Worm (Caenorhabditis elegans): ENCODE data around the gene cyp-14A1.

The cyp-14A1 gene

DNA sequence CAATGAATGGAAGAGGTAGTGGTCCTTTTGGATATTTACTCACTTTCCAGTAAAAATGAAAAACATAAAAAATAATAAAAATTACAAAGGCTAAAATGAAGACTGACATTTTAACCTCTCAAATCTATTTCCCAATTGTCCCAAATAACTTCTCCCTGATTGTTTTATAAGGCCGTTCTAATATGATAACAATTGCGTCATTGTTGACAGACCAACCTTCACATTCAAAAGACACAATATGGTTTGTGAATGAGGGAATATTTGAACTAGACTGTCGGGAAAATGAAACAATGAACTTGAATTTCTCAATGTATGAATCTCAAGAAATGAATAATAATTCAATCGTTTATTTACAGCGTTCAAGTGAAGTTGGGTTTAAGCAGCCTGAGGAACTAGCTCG, at the start of gene cyp-14A1:
cyp-14A1 (minus strand) TSS at position 126 of the 400 bp plus-strand sequence.
- TF ChIP-seq W03F9.2 (tag; optimal IDR thresholded peaks at IDR 0.05) = no peak
- no peak for TF ChIP-seq him-1 (tag; optimal IDR thresholded peaks at IDR 0.05)
- no peak for TF ChIP-seq dao-5 (tag; optimal IDR thresholded peaks at IDR 0.05)

DNA sequence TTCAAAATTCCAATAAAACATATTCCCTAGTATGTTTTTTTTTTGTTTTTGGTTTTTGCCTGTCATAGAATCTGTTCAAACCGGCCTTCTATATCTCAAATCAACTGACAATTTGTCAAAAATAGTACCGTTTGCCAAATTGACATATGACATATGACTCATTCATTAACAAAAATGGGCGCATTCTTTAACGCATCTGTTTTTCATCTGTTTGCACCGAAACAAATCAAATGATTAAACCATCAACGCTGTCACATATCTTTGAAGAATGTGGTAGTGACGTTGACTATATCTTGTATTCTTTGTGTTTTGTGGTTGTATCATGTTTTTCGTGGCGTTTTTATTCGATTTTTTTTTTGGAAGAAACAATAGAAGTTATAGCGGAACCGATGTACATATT, 47.9 kb upstream of the cyp-14A1 start:
- no peak for TF ChIP-seq W03F9.2 (tag; optimal IDR thresholded peaks at IDR 0.05)

DNA sequence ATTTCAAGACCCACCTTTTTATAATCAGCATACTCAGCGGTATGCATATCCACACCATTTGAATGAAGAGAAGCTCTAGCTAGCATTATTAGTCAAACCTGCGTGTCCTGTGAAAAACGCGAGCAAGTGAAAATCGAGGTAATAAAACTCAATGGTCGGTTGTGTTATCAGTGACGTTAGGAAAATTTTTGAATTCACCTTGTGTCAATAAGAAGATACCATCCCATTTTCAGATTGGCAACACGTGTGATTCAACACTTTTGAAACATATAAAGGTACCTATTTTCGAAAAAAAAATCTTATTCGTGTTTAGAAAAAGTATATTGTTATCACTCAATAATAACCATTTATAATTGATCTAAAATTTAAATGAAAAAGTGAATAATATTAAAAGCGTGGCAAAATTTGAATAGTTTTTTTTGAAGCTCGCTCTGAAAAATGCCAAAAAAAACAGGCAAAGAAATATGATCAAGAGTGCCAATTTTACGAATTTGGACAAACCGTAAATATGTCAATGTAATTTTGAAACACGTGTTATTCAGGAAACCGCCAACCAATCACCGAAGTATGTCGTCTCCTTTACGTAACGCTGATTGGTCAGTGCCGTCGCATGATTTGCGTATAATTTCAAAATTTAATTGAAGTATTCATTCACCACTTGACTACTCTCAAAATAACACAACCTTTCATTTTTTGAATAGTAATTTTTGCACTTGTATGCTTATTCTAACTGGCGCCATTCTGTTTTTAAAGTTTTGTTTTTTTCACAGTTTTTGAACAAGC, 44.7 kb upstream of the cyp-14A1 start, which contains the start of gene F46G10.1:
F46G10.1 (minus strand) TSS at position 115 of the 783 bp plus-strand sequence.
- TF ChIP-seq W03F9.2 (tag; optimal IDR thresholded peaks at IDR 0.05) (no peak), him-1 (tag; optimal IDR thresholded peaks at IDR 0.05) (no peak), dao-5 (tag; optimal IDR thresholded peaks at IDR 0.05) (no peak)

DNA sequence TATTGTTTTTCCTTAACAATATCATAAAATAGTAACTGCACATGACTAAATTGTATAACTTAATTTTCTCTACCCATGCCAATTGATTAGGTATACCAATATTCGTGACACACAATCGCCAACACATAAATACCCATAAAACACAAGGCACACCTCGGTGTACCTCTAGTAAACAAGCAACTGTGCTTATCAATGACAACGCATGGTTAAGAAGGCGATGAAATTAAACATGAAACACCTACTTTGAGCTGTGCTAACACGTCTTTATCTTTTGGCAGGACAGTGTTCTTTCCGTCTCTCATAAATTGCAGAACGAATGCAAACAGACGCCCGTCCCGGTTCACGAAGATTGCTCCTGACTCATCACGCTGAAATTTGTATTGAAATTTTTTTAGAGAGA, 43.6 kb upstream of the cyp-14A1 start:
- no peak for TF ChIP-seq dao-5 (tag; optimal IDR thresholded peaks at IDR 0.05)
- no peak for TF ChIP-seq him-1 (tag; optimal IDR thresholded peaks at IDR 0.05)
- TF ChIP-seq W03F9.2 (tag; optimal IDR thresholded peaks at IDR 0.05) = no peak

DNA sequence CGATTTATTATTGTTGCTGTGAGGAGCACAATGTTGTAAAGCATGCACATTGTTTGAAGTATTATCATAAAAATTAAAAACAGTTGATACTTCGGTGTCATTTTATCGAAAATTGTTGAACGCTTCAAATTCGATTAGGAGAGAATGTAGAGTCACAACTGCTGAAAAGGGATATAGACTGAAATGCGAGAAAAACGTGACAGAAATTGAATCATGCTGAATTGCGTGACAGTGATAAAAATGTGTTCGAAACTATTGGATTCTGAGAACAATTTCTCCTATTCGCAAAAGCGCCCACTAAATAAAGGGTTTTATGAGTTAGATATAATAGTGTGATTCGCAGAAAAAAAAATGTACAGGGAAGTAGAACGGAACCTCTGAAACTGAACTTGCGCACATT, 41.6 kb upstream of the cyp-14A1 start, which contains the start of gene srxa-8:
srxa-8 (minus strand) TSS at position 101 of the 400 bp plus-strand sequence.
- TF ChIP-seq W03F9.2 (tag; optimal IDR thresholded peaks at IDR 0.05) (no peak), dao-5 (tag; optimal IDR thresholded peaks at IDR 0.05) (no peak), him-1 (tag; optimal IDR thresholded peaks at IDR 0.05) (no peak)

DNA sequence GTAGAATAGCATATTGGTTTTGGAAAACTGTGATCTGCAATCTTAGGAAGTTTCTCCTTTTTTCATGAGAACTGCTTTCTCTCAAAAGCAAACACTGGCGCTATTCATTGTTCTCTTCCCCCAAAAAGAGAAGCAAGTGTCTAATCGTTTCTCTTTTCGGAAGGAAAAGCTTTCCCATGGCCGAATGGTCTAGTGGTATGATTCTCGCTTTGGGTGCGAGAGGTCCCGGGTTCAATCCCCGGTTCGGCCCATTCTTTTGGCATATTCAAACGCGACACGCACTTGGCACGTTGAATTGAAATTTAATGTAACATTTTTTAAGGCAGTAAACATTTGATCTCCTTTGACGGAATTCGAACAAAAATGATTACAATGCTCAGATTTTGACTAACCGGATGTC, 40.7 kb upstream of the cyp-14A1 start:
- TF ChIP-seq dao-5 (tag; optimal IDR thresholded peaks at IDR 0.05) (no peak), him-1 (tag; optimal IDR thresholded peaks at IDR 0.05) (no peak), W03F9.2 (tag; optimal IDR thresholded peaks at IDR 0.05) (no peak)

DNA sequence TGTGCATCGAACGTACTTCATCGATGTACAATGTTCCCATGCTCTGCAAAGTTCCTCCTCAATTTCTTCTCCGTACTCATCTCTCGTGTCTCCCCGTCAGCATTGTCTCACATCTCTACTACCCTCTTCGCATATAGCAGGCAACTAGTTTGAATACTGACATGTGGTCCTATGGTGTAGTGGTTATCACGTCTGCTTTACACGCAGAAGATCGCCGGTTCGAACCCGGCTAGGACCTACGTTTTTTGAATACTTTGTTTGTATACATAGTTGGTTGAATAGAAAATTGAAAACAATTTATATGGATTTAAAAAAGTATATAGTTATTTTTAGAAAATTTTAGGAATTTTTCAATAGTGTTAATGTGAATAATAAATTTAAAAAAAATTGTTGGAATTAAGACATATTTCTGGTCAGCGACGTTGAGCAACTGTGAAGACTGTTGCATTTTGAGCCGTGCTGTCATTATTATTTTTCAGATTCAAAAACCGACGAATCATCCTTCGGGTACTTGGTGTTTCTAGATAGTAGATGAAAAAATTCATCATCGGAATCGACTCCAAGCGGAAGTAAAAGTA, 39.8 kb upstream of the cyp-14A1 start:
- TF ChIP-seq dao-5 (tag; optimal IDR thresholded peaks at IDR 0.05) = peak; percentile 93
- TF ChIP-seq him-1 (tag; optimal IDR thresholded peaks at IDR 0.05) = peak; percentile 89
- peak; percentile 80 for TF ChIP-seq W03F9.2 (tag; optimal IDR thresholded peaks at IDR 0.05)

DNA sequence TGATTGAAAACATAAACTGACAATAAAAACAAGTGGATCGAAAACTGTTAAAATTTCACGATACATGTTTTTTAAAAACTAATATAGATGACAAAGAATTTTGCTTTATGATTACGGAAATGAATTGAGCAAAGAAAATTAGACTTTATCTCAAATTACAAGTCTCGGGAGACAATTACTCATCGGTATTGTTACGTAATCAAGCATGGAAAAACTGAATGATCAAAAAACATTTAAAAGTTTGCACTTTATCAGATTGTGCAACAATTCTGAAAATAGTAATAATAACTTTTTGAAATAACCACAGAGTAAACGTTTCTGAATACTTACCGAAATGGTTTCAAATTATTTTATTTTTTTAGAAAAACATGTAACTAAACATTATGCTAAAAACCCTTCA, 38.6 kb upstream of the cyp-14A1 start, which contains the start of gene srd-43:
srd-43 (minus strand) TSS at position 66 of the 400 bp plus-strand sequence.
- no peak for TF ChIP-seq him-1 (tag; optimal IDR thresholded peaks at IDR 0.05)
- no peak for TF ChIP-seq dao-5 (tag; optimal IDR thresholded peaks at IDR 0.05)
- no peak for TF ChIP-seq W03F9.2 (tag; optimal IDR thresholded peaks at IDR 0.05)

DNA sequence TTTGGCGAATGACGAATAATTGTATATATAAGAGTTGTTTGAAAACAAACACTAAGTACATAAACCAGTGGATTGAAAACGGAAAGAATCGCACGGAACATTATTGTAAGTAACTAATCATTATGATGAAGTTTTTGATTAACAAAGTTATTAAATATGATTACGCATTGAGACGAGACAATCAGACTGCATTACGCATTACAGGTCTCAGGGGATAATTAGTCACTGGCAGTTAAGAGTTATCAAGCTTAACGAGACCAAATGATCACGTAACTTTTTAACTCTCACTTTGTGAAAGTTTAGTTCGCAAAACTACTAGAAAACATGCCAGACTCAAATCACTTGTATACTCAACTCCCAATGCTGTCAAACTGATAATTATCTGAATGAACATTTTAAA, 36.2 kb upstream of the cyp-14A1 start, which contains the start of gene srd-42:
srd-42 (minus strand) TSS at position 101 of the 400 bp plus-strand sequence.
- no peak for TF ChIP-seq dao-5 (tag; optimal IDR thresholded peaks at IDR 0.05)
- TF ChIP-seq W03F9.2 (tag; optimal IDR thresholded peaks at IDR 0.05) = no peak
- no peak for TF ChIP-seq him-1 (tag; optimal IDR thresholded peaks at IDR 0.05)

DNA sequence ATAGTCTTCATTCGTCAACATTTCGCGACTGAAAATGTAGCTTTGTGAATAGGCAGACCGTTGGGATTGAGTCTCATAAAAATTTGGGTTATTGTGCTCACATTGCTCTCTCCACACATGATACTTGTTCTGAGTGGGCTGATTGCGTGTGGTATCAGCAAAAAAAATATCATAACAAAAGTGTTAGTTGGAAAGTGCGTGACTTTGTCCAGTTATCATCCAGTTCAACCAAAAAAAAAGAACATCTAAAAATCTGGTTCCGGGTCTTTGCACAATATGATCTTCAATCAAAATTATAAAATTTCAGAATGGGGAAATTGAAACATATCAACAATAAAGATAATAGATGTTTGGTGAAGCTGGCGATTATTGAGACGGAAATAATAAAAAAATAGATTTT, 33.3 kb upstream of the cyp-14A1 start, which contains the start of gene srd-39:
srd-39 (minus strand) TSS at position 101 of the 400 bp plus-strand sequence.
- TF ChIP-seq dao-5 (tag; optimal IDR thresholded peaks at IDR 0.05) = no peak
- no peak for TF ChIP-seq W03F9.2 (tag; optimal IDR thresholded peaks at IDR 0.05)
- TF ChIP-seq him-1 (tag; optimal IDR thresholded peaks at IDR 0.05) = no peak

DNA sequence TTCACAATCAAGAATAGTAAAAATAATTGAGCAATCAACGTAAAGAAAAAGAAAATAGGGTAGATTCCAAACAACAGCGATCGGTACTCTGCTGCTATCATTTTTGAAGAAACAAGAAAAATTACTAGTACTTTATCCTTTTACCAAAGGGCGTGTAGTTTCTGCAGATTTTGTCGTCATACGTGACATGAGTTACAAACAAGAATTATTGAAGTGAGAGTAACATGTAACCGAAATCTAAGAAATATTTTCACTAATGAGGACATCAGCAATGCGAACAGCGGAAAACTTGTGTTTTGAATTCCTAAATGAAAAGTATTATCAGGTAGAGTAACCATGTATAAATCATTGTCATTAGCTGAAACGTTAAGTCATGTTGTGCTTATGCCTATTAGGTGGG, 27.5 kb upstream of the cyp-14A1 start, which contains the start of gene srd-36:
srd-36 (minus strand) TSS at position 101 of the 400 bp plus-strand sequence.
- TF ChIP-seq W03F9.2 (tag; optimal IDR thresholded peaks at IDR 0.05) = no peak
- no peak for TF ChIP-seq him-1 (tag; optimal IDR thresholded peaks at IDR 0.05)
- no peak for TF ChIP-seq dao-5 (tag; optimal IDR thresholded peaks at IDR 0.05)

DNA sequence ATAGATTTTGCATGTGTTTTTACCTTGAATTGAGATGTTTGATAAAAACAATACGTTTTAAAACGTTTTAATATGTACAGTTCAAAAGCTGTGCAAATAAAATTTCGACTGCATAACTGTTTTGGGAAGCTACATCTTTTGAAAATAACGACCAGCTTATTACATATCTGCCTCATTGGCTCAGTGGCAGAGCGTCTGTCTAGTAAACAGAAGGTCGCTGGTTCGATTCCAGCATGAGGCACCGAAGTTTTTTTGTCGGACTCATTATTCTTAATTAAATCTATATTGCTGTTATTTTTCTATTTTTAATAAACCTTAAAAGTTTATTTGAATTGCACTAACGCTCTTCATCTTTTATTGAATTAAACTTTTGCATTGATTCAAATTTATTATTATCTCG, 25.9 kb upstream of the cyp-14A1 start:
- TF ChIP-seq dao-5 (tag; optimal IDR thresholded peaks at IDR 0.05) (no peak), him-1 (tag; optimal IDR thresholded peaks at IDR 0.05) (no peak), W03F9.2 (tag; optimal IDR thresholded peaks at IDR 0.05) (no peak)

DNA sequence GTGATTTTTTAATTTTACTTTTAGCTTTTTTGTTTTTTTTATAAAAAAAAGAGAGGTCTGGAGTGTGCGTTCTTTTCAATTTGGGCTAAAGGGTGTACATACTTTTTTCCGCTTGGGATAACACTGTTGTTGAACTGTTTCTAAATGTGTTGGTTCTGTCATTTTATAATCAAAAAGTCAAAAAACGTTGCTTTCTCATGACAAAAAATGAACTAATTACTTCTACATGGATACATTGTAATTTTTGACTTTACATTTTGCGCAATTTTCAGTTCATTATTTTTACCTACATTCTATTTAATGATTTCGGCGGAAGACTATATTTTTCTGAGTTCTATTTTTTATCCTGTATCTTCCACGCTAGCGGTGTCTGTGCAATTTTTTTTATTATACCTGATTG, 24.4 kb upstream of the cyp-14A1 start, which contains the start of gene srd-38:
srd-38 (plus strand) TSS at position 301 of the 400 bp plus-strand sequence.
- TF ChIP-seq him-1 (tag; optimal IDR thresholded peaks at IDR 0.05) (no peak), W03F9.2 (tag; optimal IDR thresholded peaks at IDR 0.05) (no peak), dao-5 (tag; optimal IDR thresholded peaks at IDR 0.05) (no peak)

DNA sequence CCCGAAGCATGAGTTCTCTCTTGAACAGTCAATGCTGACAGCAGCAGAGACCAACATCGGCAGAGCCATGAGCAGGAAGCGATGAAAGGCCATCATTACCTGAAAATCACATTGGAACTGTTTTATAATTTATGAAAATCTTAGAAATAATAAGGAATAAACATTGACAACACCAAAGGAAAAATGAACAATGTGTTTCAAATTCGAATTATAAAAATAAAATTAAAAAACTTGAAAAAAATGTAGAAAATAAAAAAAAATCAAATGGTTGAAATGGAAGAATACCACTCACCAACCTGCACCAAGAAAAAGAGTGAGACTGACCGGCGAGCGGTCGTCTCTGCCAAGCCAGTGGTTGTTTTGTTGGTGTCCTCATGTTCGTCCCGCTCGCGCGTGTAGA, 23.4 kb upstream of the cyp-14A1 start, which contains the start of gene R04D3.3:
R04D3.3 (minus strand) TSS at position 101 of the 400 bp plus-strand sequence.
- no peak for TF ChIP-seq dao-5 (tag; optimal IDR thresholded peaks at IDR 0.05)
- no peak for TF ChIP-seq W03F9.2 (tag; optimal IDR thresholded peaks at IDR 0.05)
- TF ChIP-seq him-1 (tag; optimal IDR thresholded peaks at IDR 0.05) = no peak

All from whole organism, L4/young adult.